Worm (Caenorhabditis elegans) whole organism, L4/young adult: ENCODE data around the gene clec-171.
A peak's percentile ranks its signal among the peaks of the same experiment; 100 is the strongest.

Experiments used
- dao-5 ChIP-seq: sonication (generic microtip); optimal IDR thresholded peaks from 2 replicates; lab custom pipeline; 2016; ENCODE audit warnings: missing genotype, missing genetic modification characterization, moderate library complexity, missing compliant biosample characterization
- him-1 ChIP-seq: sonication (generic microtip); optimal IDR thresholded peaks from 2 replicates; lab custom pipeline; 2016; ENCODE audit warnings: missing genotype, missing genetic modification reagents, missing genetic modification characterization, missing compliant biosample characterization

- TF ChIP-seq dao-5 (peak; percentile 0), him-1 (tag; lab: Kevin White, UChicago) (no peak)
Measured at ce11 chrIV:1388079-1388478, 39.1 kb downstream of the clec-171 start.
